Worm (Caenorhabditis elegans): ENCODE measurements around the gene C14C6.3.

- no peak for TF ChIP-seq ets-7 (tag; optimal IDR thresholded peaks at IDR 0.05)
- TF ChIP-seq ama-1 (optimal IDR thresholded peaks at IDR 0.05), result no peak
Measured at ce11 chrV:503728-504127, 39.5 kb upstream of the C14C6.3 start, which contains the start of gene srlf-35.

All from whole organism, early embryonic.